Fruit fly (Drosophila melanogaster): Measurements from ENCODE around the gene SP555.

DNA sequence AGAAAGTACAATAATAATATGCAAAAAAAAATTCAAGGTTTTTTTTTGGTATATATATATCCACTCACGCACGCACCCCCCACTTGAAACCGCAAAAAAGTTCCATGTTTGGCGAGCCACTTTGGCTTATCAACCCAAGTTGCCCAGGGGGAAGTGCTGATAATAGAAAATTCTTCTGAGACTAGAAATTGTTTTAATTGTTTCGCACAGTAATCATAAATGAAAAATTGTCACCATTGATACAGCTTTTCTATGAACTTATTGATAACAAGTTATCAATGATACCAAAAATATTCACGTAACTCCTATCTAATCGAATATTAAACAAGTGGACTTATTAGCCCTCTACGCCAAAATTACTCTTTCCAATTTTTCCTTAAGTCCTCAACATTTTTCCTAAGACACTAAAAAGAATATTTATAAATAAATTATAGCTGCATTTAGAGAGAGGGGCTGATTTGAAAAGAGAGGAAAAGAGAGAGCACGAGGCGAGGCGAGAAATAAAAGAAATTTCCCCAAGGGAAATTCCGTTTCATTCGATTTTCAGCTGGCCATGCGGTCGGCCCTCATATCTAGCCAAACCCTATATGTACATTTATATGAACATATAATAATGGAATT lies 38.8 kb upstream of the SP555 start:
- no peak for TF ChIP-seq insv (optimal IDR thresholded peaks at IDR 0.05)
- no peak for TF ChIP-seq h (optimal IDR thresholded peaks at IDR 0.05)
- TF ChIP-seq psq (optimal IDR thresholded peaks at IDR 0.05), result no peak
- no peak for TF ChIP-seq Myc (optimal IDR thresholded peaks at IDR 0.05)
- TF ChIP-seq ttk (optimal IDR thresholded peaks at IDR 0.05), result no peak
- TF ChIP-seq Sin3A (optimal IDR thresholded peaks at IDR 0.05), result no peak

Data from Kc167 (cell line).